Fruit fly (Drosophila melanogaster) S2 (cell line): ENCODE measurements around the gene CG18549.

Experiments used
- CG8478 ChIP-seq: fragments of >200 bp; optimal IDR thresholded peaks from 2 replicates; lab custom pipeline; 2018
- CTCF ChIP-seq, 2 experiments: fragments of >200 bp; optimal IDR thresholded peaks; 2 replicates each; lab custom pipeline; 2018

DNA sequence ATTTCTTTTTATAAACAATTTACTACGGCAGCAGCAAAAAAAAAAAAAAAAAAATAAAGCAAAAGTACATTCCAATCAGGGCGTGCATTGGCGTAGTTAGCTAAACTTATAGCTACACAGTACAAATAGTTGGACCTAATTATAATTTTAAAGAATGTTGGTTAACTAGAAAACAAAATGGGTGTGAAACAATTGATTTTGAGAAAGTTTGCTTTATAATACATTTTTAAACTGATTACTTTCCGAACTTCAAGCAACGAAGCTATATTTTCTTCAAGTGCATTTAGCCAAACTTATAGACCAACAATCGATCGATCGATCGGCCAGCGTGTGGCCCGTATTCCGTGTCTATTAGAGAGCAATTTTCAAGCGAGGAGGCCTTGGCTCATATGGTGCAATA, 2.3 kb downstream of the CG18549 start:
- TF ChIP-seq CTCF (optimal IDR thresholded peaks at IDR 0.05; lab: Kevin White, UChicago) (no peak), CG8478 (no peak)
